Fruit fly (Drosophila melanogaster): ENCODE data around the gene MED10.

MED10 gene

DNA sequence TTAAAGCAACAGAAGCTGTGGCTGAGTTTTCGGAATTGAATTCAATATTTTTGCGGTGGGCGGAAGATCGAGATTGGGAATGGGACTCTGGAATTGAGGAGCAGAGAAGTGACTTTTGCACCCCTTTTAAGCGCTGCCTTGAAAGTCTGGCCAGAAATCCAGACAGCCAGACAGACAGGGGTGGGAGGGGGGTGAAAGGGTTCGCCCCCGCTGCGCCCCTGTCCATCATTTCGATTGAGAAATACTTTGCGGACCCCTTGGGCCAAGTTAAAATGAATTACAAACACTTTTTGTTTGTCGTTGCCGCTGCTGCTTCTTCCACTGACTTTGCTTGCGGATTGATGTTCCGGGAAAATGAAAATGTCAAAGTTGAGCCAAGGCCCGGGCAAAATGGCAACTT, 48.4 kb upstream of the MED10 start:
- TF ChIP-seq CG6689 (GFP tag; IDR thresholded peaks at IDR 0.05), result no peak
- no peak for TF ChIP-seq tgo (GFP tag; IDR thresholded peaks at IDR 0.05)
- TF ChIP-seq scrt (GFP tag; optimal IDR thresholded peaks at IDR 0.05), result no peak
- no peak for TF ChIP-seq CG7372 (GFP tag; IDR thresholded peaks at IDR 0.05)
- TF ChIP-seq row (GFP tag; IDR thresholded peaks at IDR 0.05), result no peak
- TF ChIP-seq NfI (GFP tag; optimal IDR thresholded peaks at IDR 0.05), result no peak
- TF ChIP-seq nerfin-2 (GFP tag; IDR thresholded peaks at IDR 0.05; ENCODE audit: partially characterized antibody), result no peak
- no peak for TF ChIP-seq CG1792 (GFP tag; optimal IDR thresholded peaks at IDR 0.05)
- peak; percentile 58 for TF ChIP-seq crol (GFP tag; IDR thresholded peaks at IDR 0.05)
- TF ChIP-seq Hmx (GFP tag; optimal IDR thresholded peaks at IDR 0.05), result no peak
- no peak for TF ChIP-seq D (optimal IDR thresholded peaks at IDR 0.05)
- no peak for TF ChIP-seq D (GFP tag; optimal IDR thresholded peaks at IDR 0.05)
- TF ChIP-seq kni (GFP tag; optimal IDR thresholded peaks at IDR 0.05), result no peak
- TF ChIP-seq crc (GFP tag; optimal IDR thresholded peaks at IDR 0.05), result no peak
- TF ChIP-seq maf-S (GFP tag; optimal IDR thresholded peaks at IDR 0.05), result no peak
- TF ChIP-seq Med (GFP tag), result peak; percentile 77
- TF ChIP-seq CG11695 (GFP tag; IDR thresholded peaks at IDR 0.05), result no peak

DNA sequence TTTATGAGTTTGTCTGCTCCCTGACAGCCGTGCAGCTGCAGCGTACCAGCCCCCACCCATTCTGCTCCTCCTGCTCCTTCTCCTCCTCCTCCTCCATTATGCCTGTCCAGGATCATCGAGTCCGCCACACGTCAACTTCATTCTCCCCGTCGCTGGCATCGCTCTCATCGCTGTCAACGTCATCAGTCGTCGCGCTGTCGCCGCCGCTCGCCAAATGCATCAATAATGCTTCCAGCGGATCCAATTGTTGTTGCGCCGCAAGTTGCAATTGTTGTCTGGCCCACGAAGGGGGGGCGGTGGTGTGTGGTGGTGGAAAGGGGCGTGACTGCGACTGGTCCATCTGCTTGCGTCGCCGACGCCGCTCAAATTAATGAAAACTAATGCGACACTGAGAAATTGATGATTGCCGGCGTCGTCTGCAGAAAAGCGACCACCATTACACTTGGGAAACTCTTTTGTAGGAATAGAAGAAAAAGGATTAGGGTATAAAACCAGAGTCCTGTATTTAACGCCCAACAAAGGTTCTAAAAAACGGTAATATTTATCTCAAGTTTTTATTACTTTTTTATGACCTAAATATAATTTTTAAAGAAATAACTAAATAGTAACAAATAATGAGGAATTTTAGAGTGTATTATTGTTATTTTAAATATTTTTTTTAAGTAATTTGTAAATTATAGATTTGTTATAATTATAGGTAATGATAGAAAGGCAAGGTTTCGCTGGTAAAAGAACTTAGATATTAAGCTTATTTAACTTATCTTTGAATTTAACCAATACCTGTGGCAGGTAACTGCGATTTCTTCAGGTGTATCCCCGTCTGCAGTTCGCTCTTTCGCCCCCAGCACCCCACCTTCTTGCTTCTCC, 42.6 kb upstream of the MED10 start:
- 0 out of 3 replicates have a peak, but pooled peaks have one; percentile 26 for TF ChIP-seq CG11560 (tag; IDR thresholded peaks at IDR 0.05)
- TF ChIP-seq lov (optimal IDR thresholded peaks at IDR 0.05), result no peak
- no peak for TF ChIP-seq lov (GFP tag; IDR thresholded peaks at IDR 0.05)
- TF ChIP-seq CG17568 (GFP tag; optimal IDR thresholded peaks at IDR 0.05), result no peak
- no peak for TF ChIP-seq Doc2 (GFP tag; IDR thresholded peaks at IDR 0.05)
- TF ChIP-seq Med (GFP tag), result no peak
- no peak for TF ChIP-seq CG15269 (tag; optimal IDR thresholded peaks at IDR 0.05)
- no peak for TF ChIP-seq Atf-2 (GFP tag; optimal IDR thresholded peaks at IDR 0.05)
- no peak for TF ChIP-seq maf-S (GFP tag; optimal IDR thresholded peaks at IDR 0.05)

- TF ChIP-seq zfh2 (GFP tag; optimal IDR thresholded peaks at IDR 0.05) (no peak), CG8290 (GFP tag; optimal IDR thresholded peaks at IDR 0.05) (no peak), CG8290 (tag; optimal IDR thresholded peaks at IDR 0.05) (no peak), nau (GFP tag; optimal IDR thresholded peaks at IDR 0.05) (no peak), tap (tag; optimal IDR thresholded peaks at IDR 0.05) (no peak), CG16779 (GFP tag; IDR thresholded peaks at IDR 0.05) (peak; percentile 37; the same call in 1 of the 2 replicates), chinmo (GFP tag; IDR thresholded peaks at IDR 0.05; ENCODE audit: partially characterized antibody) (no peak), pho (GFP tag; optimal IDR thresholded peaks at IDR 0.05) (no peak), Ets65A (GFP tag) (peak; percentile 75), eyg (GFP tag; optimal IDR thresholded peaks at IDR 0.05) (no peak), aop (GFP tag; IDR thresholded peaks at IDR 0.05) (no peak), fd3F (GFP tag; optimal IDR thresholded peaks at IDR 0.05) (no peak), CG13287 (GFP tag; IDR thresholded peaks at IDR 0.05; ENCODE audit: partially characterized antibody) (no peak), pita (GFP tag; optimal IDR thresholded peaks at IDR 0.05) (no peak), Atf6 (GFP tag; IDR thresholded peaks at IDR 0.05) (no peak)
These were observed 42.0 kb upstream of the MED10 start for dm6 chr3L:16189925-16190231.

Data from whole organism, embryonic.